Fruit fly (Drosophila melanogaster): Measurements from ENCODE around the gene hwt.

The hwt gene

dm6 chrX:12611536-12612458 lies 43.5 kb upstream of the hwt start, which contains the start of the genes CG1463 and Fpgs1 (continued):
- TF ChIP-seq trem (tag; optimal IDR thresholded peaks at IDR 0.05): peak; percentile 38
- TF ChIP-seq crp (GFP tag; optimal IDR thresholded peaks at IDR 0.05): peak; percentile 19 to 91
- TF ChIP-seq Oli (tag; optimal IDR thresholded peaks at IDR 0.05): no peak
- no peak for TF ChIP-seq Oaz (GFP tag; IDR thresholded peaks at IDR 0.05)
- TF ChIP-seq CG33213 (GFP tag; optimal IDR thresholded peaks at IDR 0.05): no peak
- no peak for TF ChIP-seq tap (tag; optimal IDR thresholded peaks at IDR 0.05)
- TF ChIP-seq CG5245 (GFP tag; optimal IDR thresholded peaks at IDR 0.05): no peak
- TF ChIP-seq Sry-β (GFP tag; optimal IDR thresholded peaks at IDR 0.05): peak; percentile 98
- TF ChIP-seq BtbVII (GFP tag; optimal IDR thresholded peaks at IDR 0.05): no peak
- TF ChIP-seq Side (GFP tag; optimal IDR thresholded peaks at IDR 0.05): no peak
- no peak for TF ChIP-seq tio (GFP tag; optimal IDR thresholded peaks at IDR 0.05)
- TF ChIP-seq grau (tag; optimal IDR thresholded peaks at IDR 0.05): no peak
- TF ChIP-seq Drgx (GFP tag; IDR thresholded peaks at IDR 0.05): no peak
- no peak for TF ChIP-seq Fer2 (tag; optimal IDR thresholded peaks at IDR 0.05)
- TF ChIP-seq vfl (GFP tag; optimal IDR thresholded peaks at IDR 0.05): no peak
- no peak for TF ChIP-seq sr (GFP tag; IDR thresholded peaks at IDR 0.05)
- TF ChIP-seq ara (GFP tag; IDR thresholded peaks at IDR 0.05): no peak
- no peak for TF ChIP-seq CG18262 (tag; optimal IDR thresholded peaks at IDR 0.05)
- TF ChIP-seq CG14441 (GFP tag; IDR thresholded peaks at IDR 0.05): 0 out of 2 replicates have a peak, but pooled peaks have one; percentile 10

dm6 chrX:12600802-12601793 lies 32.8 kb upstream of the hwt start:
- TF ChIP-seq CG14667 (GFP tag; IDR thresholded peaks at IDR 0.05) (no peak), row (GFP tag; IDR thresholded peaks at IDR 0.05) (peak; percentile 43; the same call in 1 of the 3 replicates), CG9932 (GFP tag; IDR thresholded peaks at IDR 0.05) (peak; percentile 24; the same call in 1 of the 2 replicates), CG7786 (GFP tag; optimal IDR thresholded peaks at IDR 0.05) (peak; percentile 18), Sox102F (GFP tag; optimal IDR thresholded peaks at IDR 0.05) (no peak), TFAM (GFP tag; optimal IDR thresholded peaks at IDR 0.05) (no peak), CG2129 (GFP tag; IDR thresholded peaks at IDR 0.05; ENCODE audit: partially characterized antibody) (no peak), tgo (GFP tag; IDR thresholded peaks at IDR 0.05) (no peak), CG3726 (GFP tag; IDR thresholded peaks at IDR 0.05) (no peak), Nf-YB (GFP tag; optimal IDR thresholded peaks at IDR 0.05) (peak; percentile 82), Opbp (GFP tag; IDR thresholded peaks at IDR 0.05; ENCODE audit: partially characterized antibody) (no peak), da (GFP tag; optimal IDR thresholded peaks at IDR 0.05) (no peak), dati (GFP tag; IDR thresholded peaks at IDR 0.05) (no peak), CG13894 (tag; optimal IDR thresholded peaks at IDR 0.05) (no peak), ATbp (GFP tag; optimal IDR thresholded peaks at IDR 0.05) (no peak), ERR (GFP tag; optimal IDR thresholded peaks at IDR 0.05) (no peak), br (optimal IDR thresholded peaks at IDR 0.05) (no peak), Camta (GFP tag; optimal IDR thresholded peaks at IDR 0.05) (no peak), CG14860 (GFP tag; IDR thresholded peaks at IDR 0.05; ENCODE audit: partially characterized antibody) (no peak), D19A (tag; optimal IDR thresholded peaks at IDR 0.05) (no peak), emc (GFP tag; optimal IDR thresholded peaks at IDR 0.05) (no peak), BtbVII (GFP tag; optimal IDR thresholded peaks at IDR 0.05) (no peak), CG30403 (GFP tag; optimal IDR thresholded peaks at IDR 0.05) (no peak), Chrac-16 (GFP tag; optimal IDR thresholded peaks at IDR 0.05) (no peak), CG4730 (GFP tag; IDR thresholded peaks at IDR 0.05) (no peak), CG2875 (GFP tag; optimal IDR thresholded peaks at IDR 0.05) (no peak), stc (GFP tag; IDR thresholded peaks at IDR 0.05) (no peak), sens-2 (GFP tag; IDR thresholded peaks at IDR 0.05) (no peak), CG18476 (GFP tag; optimal IDR thresholded peaks at IDR 0.05) (no peak)
